Worm (Caenorhabditis elegans): ENCODE results near the gene cpg-2.
A peak's percentile ranks its signal among the peaks of the same experiment; 100 is the strongest.
"Not testable (repeated sequence)": the region's sequence is repeated elsewhere in the genome, so short reads cannot be mapped to it uniquely, and the experiment has no call there.

cpg-2 gene

ce11 chrIII:7128601-7129000, 24.8 kb upstream of the cpg-2 start, which contains the start of gene viro-2:
Gene viro-2 (plus strand): TSS chrIII:7128901.
- not testable (repeated sequence) for TF ChIP-seq nhr-84 (tag; optimal IDR thresholded peaks at IDR 0.05); pag-3 (tag; optimal IDR thresholded peaks at IDR 0.05; ENCODE audit: borderline replicate concordance, insufficient read depth); C16A3.4 (tag; optimal IDR thresholded peaks at IDR 0.05)

DNA sequence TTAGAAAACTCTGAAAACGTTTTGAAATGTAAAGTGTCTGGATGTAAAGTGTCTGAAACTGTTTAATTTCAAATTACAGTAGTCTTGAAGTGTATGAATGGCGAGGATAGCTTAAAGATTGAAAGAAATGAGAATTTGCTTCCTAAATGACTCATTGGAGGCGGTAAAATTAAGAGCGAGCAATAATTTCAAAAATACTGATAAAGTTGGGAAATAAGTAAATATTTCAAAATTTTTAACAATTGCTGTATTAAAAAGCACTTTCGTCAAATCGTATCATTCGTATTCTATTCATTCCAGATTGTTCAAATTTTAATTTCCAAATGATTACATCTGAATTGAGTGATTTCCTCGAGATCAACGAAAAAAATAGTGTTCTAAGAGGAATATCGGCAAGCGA, 20.6 kb upstream of the cpg-2 start, which contains the start of gene B0280.2:
Gene B0280.2 (plus strand): TSS at position 301 of the 400 bp plus-strand sequence.
- TF ChIP-seq ztf-11 (tag; optimal IDR thresholded peaks at IDR 0.05), result no peak
- no peak for TF ChIP-seq fos-1 (tag; optimal IDR thresholded peaks at IDR 0.05)
- TF ChIP-seq pqm-1 (tag; optimal IDR thresholded peaks at IDR 0.05), result no peak
- TF ChIP-seq fkh-4 (tag; optimal IDR thresholded peaks at IDR 0.05; ENCODE audit: borderline replicate concordance), result no peak
- no peak for TF ChIP-seq nhr-90 (tag; optimal IDR thresholded peaks at IDR 0.05; ENCODE audit: poor library complexity)
- no peak for TF ChIP-seq ceh-82 (tag; optimal IDR thresholded peaks at IDR 0.05)
- TF ChIP-seq nhr-76 (tag; optimal IDR thresholded peaks at IDR 0.05), result no peak
- no peak for TF ChIP-seq ceh-88 (GFP tag; IDR thresholded peaks at IDR 0.05)
- TF ChIP-seq nhr-11 (tag; optimal IDR thresholded peaks at IDR 0.05), result no peak

ce11 chrIII:7122860-7123259, 19.1 kb upstream of the cpg-2 start, which contains the start of the genes B0280.9 and rpia-1:
Gene B0280.9 (minus strand): TSS chrIII:7122895.
Gene rpia-1 (plus strand): TSS chrIII:7123128.
- TF ChIP-seq nhr-85 (tag), result no peak
- peak; percentile 10 for TF ChIP-seq rnt-1 (tag; optimal IDR thresholded peaks at IDR 0.05)
- no peak for TF ChIP-seq pax-3 (tag; optimal IDR thresholded peaks at IDR 0.05)
- TF ChIP-seq lin-15B (tag; optimal IDR thresholded peaks at IDR 0.05), result no peak
- TF ChIP-seq lin-39 (tag; optimal IDR thresholded peaks at IDR 0.05), result no peak
- no peak for TF ChIP-seq aha-1 (tag; optimal IDR thresholded peaks at IDR 0.05)
- TF ChIP-seq swsn-7 (tag; optimal IDR thresholded peaks at IDR 0.05), result no peak
- TF ChIP-seq efl-3 (GFP tag; optimal IDR thresholded peaks at IDR 0.05), result no peak
- TF ChIP-seq Y116A8C.19 (tag; optimal IDR thresholded peaks at IDR 0.05; ENCODE audit: borderline replicate concordance), result no peak
- peak; percentile 22 for TF ChIP-seq nhr-71 (tag; optimal IDR thresholded peaks at IDR 0.05)
- no peak for TF ChIP-seq tbx-2 (tag; optimal IDR thresholded peaks at IDR 0.05)
- no peak for TF ChIP-seq ceh-88 (GFP tag; IDR thresholded peaks at IDR 0.05)
- TF ChIP-seq unc-62 (GFP tag; optimal IDR thresholded peaks at IDR 0.05), result no peak
- TF ChIP-seq lin-14 (GFP tag; optimal IDR thresholded peaks at IDR 0.05), result peak; percentile 37
- TF ChIP-seq nhr-237 (tag; optimal IDR thresholded peaks at IDR 0.05), result no peak
- no peak for TF ChIP-seq C04F5.9 (tag; optimal IDR thresholded peaks at IDR 0.05)
- no peak for TF ChIP-seq fkh-4 (tag; optimal IDR thresholded peaks at IDR 0.05; ENCODE audit: borderline replicate concordance)
- no peak for TF ChIP-seq ceh-63 (GFP tag; optimal IDR thresholded peaks at IDR 0.05)
- no peak for TF ChIP-seq dsc-1 (tag; optimal IDR thresholded peaks at IDR 0.05)
- TF ChIP-seq nhr-77 (tag; optimal IDR thresholded peaks at IDR 0.05), result no peak
- TF ChIP-seq pqm-1 (tag; optimal IDR thresholded peaks at IDR 0.05), result no peak
- no peak for TF ChIP-seq unc-86 (tag; optimal IDR thresholded peaks at IDR 0.05)
- peak; percentile 43 for TF ChIP-seq snu-23 (GFP tag; optimal IDR thresholded peaks at IDR 0.05)
- no peak for TF ChIP-seq snpc-4 (tag; optimal IDR thresholded peaks at IDR 0.05)
- TF ChIP-seq dpl-1 (GFP tag; optimal IDR thresholded peaks at IDR 0.05), result peak in 2 of 3 experiments; percentile 32 to 48
- peak; percentile 36 to 62 for TF ChIP-seq efl-1 (optimal IDR thresholded peaks at IDR 0.05)
- peak; percentile 52 to 89 for TF ChIP-seq efl-1 (GFP tag; optimal IDR thresholded peaks at IDR 0.05 in 1 of 2)
- peak in 1 of 3 experiments; percentile 27 for TF ChIP-seq ceh-82 (tag; optimal IDR thresholded peaks at IDR 0.05)
- no peak for TF ChIP-seq zag-1 (tag; optimal IDR thresholded peaks at IDR 0.05)
- no peak for TF ChIP-seq sup-37 (GFP tag; optimal IDR thresholded peaks at IDR 0.05)
- TF ChIP-seq F16B12.6 (tag; optimal IDR thresholded peaks at IDR 0.05), result peak; percentile 90
- peak; percentile 90 to 97 for TF ChIP-seq lsy-2 (tag; optimal IDR thresholded peaks at IDR 0.05)
- peak; percentile 47 for TF ChIP-seq elt-2 (tag; optimal IDR thresholded peaks at IDR 0.05)
- TF ChIP-seq ceh-8 (GFP tag; optimal IDR thresholded peaks at IDR 0.05), result no peak
- no peak for TF ChIP-seq nhr-84 (tag; optimal IDR thresholded peaks at IDR 0.05)
- TF ChIP-seq blmp-1 (tag; optimal IDR thresholded peaks at IDR 0.05), result peak; percentile 1
- TF ChIP-seq mab-9 (GFP tag; IDR thresholded peaks at IDR 0.05), result no peak
- TF ChIP-seq mep-1 (tag; optimal IDR thresholded peaks at IDR 0.05), result no peak
- peak; percentile 37 to 71 for TF ChIP-seq lin-35 (GFP tag; optimal IDR thresholded peaks at IDR 0.05)
- TF ChIP-seq nhr-47 (tag; optimal IDR thresholded peaks at IDR 0.05), result no peak
- TF ChIP-seq nhr-76 (tag; optimal IDR thresholded peaks at IDR 0.05), result no peak
- TF ChIP-seq grh-1 (GFP tag; IDR thresholded peaks at IDR 0.05), result no peak
- no peak for TF ChIP-seq nhr-20 (tag; optimal IDR thresholded peaks at IDR 0.05)

All from whole organism, L1 larva.